Fruit fly (Drosophila melanogaster): ENCODE data around the gene CG5909.

dm6 chr3R:27135692-27136641 lies 25.0 kb upstream of the CG5909 start:
- TF ChIP-seq ttk (optimal IDR thresholded peaks at IDR 0.05): no peak
- no peak for TF ChIP-seq h (optimal IDR thresholded peaks at IDR 0.05)
- no peak for TF ChIP-seq Myc (optimal IDR thresholded peaks at IDR 0.05)

Data from Kc167 (cell line).